Worm (Caenorhabditis elegans) whole organism, L2 larva: ENCODE data around the gene cnc-8.

Source experiments
- C34F6.9 ChIP-seq: fragments of 150-350 bp; optimal IDR thresholded peaks from 2 replicates; lab custom pipeline; 2014; ENCODE audit warnings: missing biosample characterization, missing genetic modification characterization
- F13H6.1 ChIP-seq: sonication (generic microtip); optimal IDR thresholded peaks from 2 replicates; lab custom pipeline; 2016; ENCODE audit warnings: missing genetic modification characterization, missing compliant biosample characterization
- Y55F3AM.14 ChIP-seq: fragments of 200-800 bp; sonication (Bioruptor generic); optimal IDR thresholded peaks from 2 replicates; lab custom pipeline; 2018; ENCODE audit warnings: mild to moderate bottlenecking, missing genetic modification characterization, missing compliant biosample characterization
- ZK546.5 ChIP-seq: sonication (generic microtip); optimal IDR thresholded peaks from 2 replicates; lab custom pipeline; 2017; ENCODE audit warnings: missing biosample characterization, missing genetic modification characterization
- alr-1 ChIP-seq: fragments of 150-350 bp; optimal IDR thresholded peaks from 2 replicates; lab custom pipeline; 2014; ENCODE audit warnings: missing biosample characterization, missing genetic modification characterization
- ama-1 ChIP-seq: fragments of 150-350 bp; optimal IDR thresholded peaks from 2 replicates; lab custom pipeline; 2018; ENCODE audit warnings: inconsistent platforms
- blmp-1 ChIP-seq: sonication (generic microtip); optimal IDR thresholded peaks from 2 replicates; lab custom pipeline; 2017; ENCODE audit warnings: missing genetic modification characterization, mild to moderate bottlenecking, missing compliant biosample characterization, antibody characterized with exemption, moderate library complexity; ENCODE audit not compliant: insufficient read depth
- ceh-16 ChIP-seq: fragments of 150-350 bp; optimal IDR thresholded peaks from 2 replicates; lab custom pipeline; 2014; ENCODE audit warnings: missing biosample characterization, missing genetic modification characterization
- ceh-82 ChIP-seq: fragments of 150-350 bp; optimal IDR thresholded peaks from 2 replicates; lab custom pipeline; 2014; ENCODE audit warnings: missing biosample characterization, missing genetic modification characterization
- crh-2 ChIP-seq: sonication (generic microtip); optimal IDR thresholded peaks from 2 replicates; lab custom pipeline; 2017; ENCODE audit warnings: missing biosample characterization, missing genetic modification characterization
- dmd-4 ChIP-seq: sonication (generic microtip); optimal IDR thresholded peaks from 2 replicates; lab custom pipeline; 2017; ENCODE audit warnings: missing biosample characterization, missing genetic modification characterization
- egl-27 ChIP-seq: sonication (generic microtip); optimal IDR thresholded peaks from 3 replicates; lab custom pipeline; 2017; ENCODE audit warnings: missing biosample characterization, missing genetic modification reagents, missing genetic modification characterization
- elt-1 ChIP-seq: fragments of 150-350 bp; optimal IDR thresholded peaks from 2 replicates; lab custom pipeline; 2014; ENCODE audit warnings: missing biosample characterization, missing genetic modification characterization
- elt-3 ChIP-seq: sonication (generic microtip); optimal IDR thresholded peaks from 2 replicates; lab custom pipeline; 2017; ENCODE audit warnings: missing biosample characterization, missing genetic modification characterization
- fos-1 ChIP-seq: fragments of 150-350 bp; optimal IDR thresholded peaks from 2 replicates; lab custom pipeline; 2014; ENCODE audit warnings: missing biosample characterization, missing genetic modification characterization
- gmeb-1 ChIP-seq: fragments of 150-350 bp; optimal IDR thresholded peaks from 2 replicates; lab custom pipeline; 2014; ENCODE audit warnings: missing biosample characterization, missing genetic modification characterization
- lin-39 ChIP-seq: fragments of 150-350 bp; optimal IDR thresholded peaks from 2 replicates; lab custom pipeline; 2014; ENCODE audit warnings: missing biosample characterization, missing genetic modification reagents, missing genetic modification characterization
- lsy-2 ChIP-seq, 2 experiments: fragments of 150-350 bp in 1 of 2; sonication (generic microtip) in 1 of 2; optimal IDR thresholded peaks; 2 replicates each; lab custom pipeline; 2014 to 2017; ENCODE audit warnings: missing biosample characterization in 2 of 2, missing genetic modification characterization in 2 of 2
- mab-5 ChIP-seq: fragments of 150-350 bp; optimal IDR thresholded peaks from 2 replicates; lab custom pipeline; 2014; ENCODE audit warnings: missing biosample characterization, missing genetic modification characterization
- mbf-1 ChIP-seq: sonication (generic microtip); optimal IDR thresholded peaks from 2 replicates; lab custom pipeline; 2017; ENCODE audit warnings: missing biosample characterization, missing genetic modification characterization
- nhr-10 ChIP-seq: sonication (generic microtip); optimal IDR thresholded peaks from 2 replicates; lab custom pipeline; 2017; ENCODE audit warnings: missing biosample characterization, missing genetic modification characterization
- nhr-11 ChIP-seq: fragments of 150-350 bp; optimal IDR thresholded peaks from 2 replicates; lab custom pipeline; 2014; ENCODE audit warnings: missing biosample characterization, missing genetic modification characterization
- nhr-12 ChIP-seq: fragments of 150-350 bp; optimal IDR thresholded peaks from 2 replicates; lab custom pipeline; 2014; ENCODE audit warnings: missing biosample characterization, missing genetic modification characterization
- nhr-129 ChIP-seq: fragments of 150-350 bp; optimal IDR thresholded peaks from 2 replicates; lab custom pipeline; 2014; ENCODE audit warnings: missing biosample characterization, missing genetic modification characterization
- nhr-21 ChIP-seq: fragments of 150-350 bp; optimal IDR thresholded peaks from 2 replicates; lab custom pipeline; 2014; ENCODE audit warnings: missing biosample characterization, missing genetic modification characterization
- nhr-23 ChIP-seq: fragments of 150-350 bp; optimal IDR thresholded peaks from 2 replicates; lab custom pipeline; 2014; ENCODE audit warnings: missing biosample characterization, missing genetic modification reagents, missing genetic modification characterization
- nhr-25 ChIP-seq: fragments of 150-350 bp; sonication (generic microtip); optimal IDR thresholded peaks from 3 replicates; lab custom pipeline; 2014; ENCODE audit warnings: missing biosample characterization, missing genetic modification characterization
- nhr-77 ChIP-seq: fragments of 150-350 bp; optimal IDR thresholded peaks from 2 replicates; lab custom pipeline; 2014; ENCODE audit warnings: missing biosample characterization, missing genetic modification characterization
- sem-4 ChIP-seq: fragments of 150-350 bp; optimal IDR thresholded peaks from 2 replicates; lab custom pipeline; 2014; ENCODE audit warnings: missing biosample characterization, missing genetic modification reagents, missing genetic modification characterization
- sma-3 ChIP-seq: sonication (generic microtip); optimal IDR thresholded peaks from 2 replicates; lab custom pipeline; 2016; ENCODE audit warnings: missing genetic modification reagents, missing genetic modification characterization, missing compliant biosample characterization
- sma-9 ChIP-seq, 2 experiments: fragments of 150-350 bp in 1 of 2; sonication (generic microtip) in 1 of 2; optimal IDR thresholded peaks; 2 replicates each; lab custom pipeline; 2014 to 2016; ENCODE audit warnings: missing genetic modification characterization in 2 of 2, mild to moderate bottlenecking in 1 of 2, missing biosample characterization in 1 of 2, missing compliant biosample characterization in 1 of 2, missing genetic modification reagents in 1 of 2, moderate library complexity in 1 of 2
- unc-39 ChIP-seq: fragments of 150-350 bp; optimal IDR thresholded peaks from 2 replicates; lab custom pipeline; 2014; ENCODE audit warnings: missing biosample characterization, missing genetic modification characterization
- unc-55 ChIP-seq: fragments of 150-350 bp; sonication (generic microtip); optimal IDR thresholded peaks from 3 replicates; lab custom pipeline; 2014; ENCODE audit warnings: missing biosample characterization, missing genetic modification reagents, missing genetic modification characterization
- unc-62 ChIP-seq: fragments of 150-350 bp; optimal IDR thresholded peaks from 2 replicates; lab custom pipeline; 2014; ENCODE audit warnings: missing biosample characterization, missing genetic modification reagents, missing genetic modification characterization
- zag-1 ChIP-seq: fragments of 150-350 bp; optimal IDR thresholded peaks from 2 replicates; lab custom pipeline; 2014; ENCODE audit warnings: missing biosample characterization, missing genetic modification characterization
- ztf-1 ChIP-seq: fragments of 200-800 bp; sonication (Bioruptor generic); conservative IDR thresholded peaks from 2 replicates; pipeline ENCODE4 v1.3.6; 2022; ENCODE audit warnings: missing genetic modification characterization, missing compliant biosample characterization

The cnc-8 gene

DNA sequence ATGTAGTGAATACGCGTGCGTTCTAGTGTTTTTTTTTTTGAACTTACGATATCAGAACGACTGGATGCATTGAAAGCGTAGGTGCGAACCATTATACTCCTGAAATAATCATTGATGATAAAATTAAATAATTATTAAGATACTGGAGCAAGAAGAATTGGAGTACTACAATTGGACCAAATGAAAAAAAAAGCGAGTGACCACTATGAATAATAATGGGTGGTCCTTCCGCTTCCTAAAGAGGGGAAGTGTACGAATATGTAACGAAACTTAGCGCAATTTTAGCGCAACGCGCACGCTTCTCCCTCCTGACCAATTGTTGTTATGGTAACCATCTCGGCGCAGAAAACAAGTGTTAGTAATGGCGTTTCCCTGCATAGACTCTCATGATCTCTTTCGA lies 9.5 kb downstream of the cnc-8 start, which contains the start of gene F41E7.9:
TSS of gene F41E7.9 (minus strand) at position 101 of the 400 bp plus-strand sequence.
- no peak for TF ChIP-seq elt-3 (tag; lab: Kevin White, UChicago)
- TF ChIP-seq sma-9 (GFP tag; optimal IDR thresholded peaks at IDR 0.05; lab: Kevin White, UChicago), result no peak
- TF ChIP-seq sma-9 (tag; optimal IDR thresholded peaks at IDR 0.05; lab: Kevin White, UChicago), result no peak
- TF ChIP-seq ama-1 (lab: Kevin White, UChicago), result no peak
- TF ChIP-seq alr-1 (tag; lab: Kevin White, UChicago), result no peak
- no peak for TF ChIP-seq nhr-77 (tag; lab: Kevin White, UChicago)
- TF ChIP-seq unc-55 (GFP tag; lab: Kevin White, UChicago), result no peak
- no peak for TF ChIP-seq elt-1 (tag; lab: Kevin White, UChicago)
- TF ChIP-seq, all 48 proteins: peak for 0

ce11 chrX:10317565-10317964 lies 11.2 kb downstream of the cnc-8 start, which contains the start of gene R07E3.6:
Gene R07E3.6, plus strand, starts transcription at chrX:10317722.
- TF ChIP-seq blmp-1 (tag; lab: Kevin White, UChicago) (peak; percentile 67), nhr-21 (tag; lab: Kevin White, UChicago) (no peak), ztf-1 (GFP tag; lab: Robert Waterston, UW) (no peak), ZK546.5 (tag; lab: Kevin White, UChicago) (no peak), egl-27 (tag; lab: Kevin White, UChicago) (no peak), mab-5 (tag; lab: Kevin White, UChicago) (no peak), nhr-23 (no peak)

- TF ChIP-seq lsy-2 (tag; optimal IDR thresholded peaks at IDR 0.05; lab: Kevin White, UChicago), result no peak
- no peak for TF ChIP-seq mab-5 (tag; lab: Kevin White, UChicago)
- TF ChIP-seq ZK546.5 (tag; lab: Kevin White, UChicago), result no peak
- TF ChIP-seq unc-62 (GFP tag; lab: Kevin White, UChicago), result no peak
- no peak for TF ChIP-seq elt-3 (tag; lab: Kevin White, UChicago)
- TF ChIP-seq ama-1 (lab: Kevin White, UChicago), result no peak
- TF ChIP-seq Y55F3AM.14 (GFP tag; lab: Kevin White, UChicago), result no peak
- no peak for TF ChIP-seq nhr-11 (tag; lab: Kevin White, UChicago)
- TF ChIP-seq blmp-1 (tag; lab: Kevin White, UChicago), result no peak
Measured at ce11 chrX:10318437-10318836, 12.0 kb downstream of the cnc-8 start.

ce11 chrX:10319653-10320052 lies 13.3 kb downstream of the cnc-8 start:
- TF ChIP-seq nhr-12 (tag; lab: Kevin White, UChicago), result no peak
- TF ChIP-seq lin-39 (tag; lab: Kevin White, UChicago), result no peak
- TF ChIP-seq fos-1 (tag; lab: Kevin White, UChicago), result no peak
- TF ChIP-seq sem-4, result no peak
- TF ChIP-seq lsy-2 (tag; optimal IDR thresholded peaks at IDR 0.05; lab: Kevin White, UChicago), result no peak
- no peak for TF ChIP-seq dmd-4 (tag; lab: Kevin White, UChicago)
- no peak for TF ChIP-seq Y55F3AM.14 (GFP tag; lab: Kevin White, UChicago)
- no peak for TF ChIP-seq nhr-25 (tag; lab: Kevin White, UChicago)
- no peak for TF ChIP-seq nhr-11 (tag; lab: Kevin White, UChicago)
- no peak for TF ChIP-seq crh-2 (tag; lab: Kevin White, UChicago)
- no peak for TF ChIP-seq unc-39 (tag; lab: Kevin White, UChicago)
- TF ChIP-seq sma-3 (GFP tag; lab: Kevin White, UChicago), result no peak
- no peak for TF ChIP-seq mab-5 (tag; lab: Kevin White, UChicago)
- TF ChIP-seq, all 48 proteins: peak for 0

DNA sequence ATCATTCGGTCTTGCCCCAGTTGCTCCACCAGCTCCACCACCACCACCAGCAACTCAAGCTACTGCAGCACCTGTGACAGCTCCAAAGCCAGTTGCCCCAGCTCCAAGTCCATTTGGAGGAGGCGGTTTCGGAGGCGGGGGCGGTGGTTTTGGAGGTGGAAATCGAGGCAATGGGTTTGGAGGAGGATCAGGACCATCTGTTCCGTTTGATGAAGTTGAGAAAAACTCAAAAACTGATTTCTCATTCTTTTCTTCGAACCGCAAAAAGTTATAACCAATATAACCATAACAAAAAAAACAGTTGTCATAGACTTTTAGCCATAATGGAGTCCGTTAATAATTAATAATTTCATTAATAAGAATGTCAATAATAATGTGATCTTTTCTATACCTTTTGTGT lies 15.0 kb downstream of the cnc-8 start:
- no peak for TF ChIP-seq nhr-23
- no peak for TF ChIP-seq nhr-10

DNA sequence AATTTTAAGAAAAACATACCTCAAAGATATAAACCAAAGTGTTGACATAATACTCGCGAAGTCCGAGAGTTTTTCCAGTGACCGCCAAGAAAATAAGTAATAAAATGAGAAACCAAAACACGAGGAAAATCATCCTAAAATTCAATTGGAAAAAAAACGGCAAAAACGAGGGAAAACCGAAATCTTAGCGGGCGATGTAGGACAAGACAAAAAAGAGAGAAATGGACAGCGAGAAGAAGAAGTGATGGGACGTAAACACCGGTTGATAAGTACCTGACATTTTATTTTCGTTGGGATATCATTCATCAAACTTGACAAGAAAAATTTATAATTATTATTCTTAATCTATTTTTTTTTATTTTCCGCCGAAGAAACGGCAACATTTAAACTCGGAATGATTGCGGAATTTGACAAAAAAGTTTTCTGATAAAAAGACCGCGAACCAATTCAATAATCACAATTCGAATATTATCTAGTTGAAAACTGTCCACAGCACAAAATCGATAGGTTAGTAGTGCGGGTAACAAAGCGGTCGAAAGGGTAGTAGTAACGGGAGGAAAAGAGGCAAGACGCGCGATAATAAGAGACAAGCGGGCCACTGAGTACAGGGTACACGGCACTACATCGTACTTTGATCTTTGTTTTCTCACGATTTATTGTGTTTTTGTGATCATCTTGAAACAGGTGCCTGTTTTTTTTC lies 21.1 kb downstream of the cnc-8 start, which contains the start of gene acl-5:
TSS of gene acl-5 (minus strand) at position 134 of the 700 bp plus-strand sequence.
- TF ChIP-seq ceh-82, result no peak
- no peak for TF ChIP-seq F13H6.1 (tag; lab: Kevin White, UChicago)
- no peak for TF ChIP-seq nhr-10
- no peak for TF ChIP-seq blmp-1 (tag; lab: Kevin White, UChicago)
- TF ChIP-seq sma-9 (GFP tag; optimal IDR thresholded peaks at IDR 0.05; lab: Kevin White, UChicago), result no peak
- no peak for TF ChIP-seq sma-9 (tag; optimal IDR thresholded peaks at IDR 0.05; lab: Kevin White, UChicago)
- no peak for TF ChIP-seq mbf-1 (tag; lab: Kevin White, UChicago)
- TF ChIP-seq lsy-2 (tag; optimal IDR thresholded peaks at IDR 0.05; lab: Kevin White, UChicago), result no peak
- TF ChIP-seq sma-3 (GFP tag; lab: Kevin White, UChicago), result no peak
- no peak for TF ChIP-seq nhr-25 (tag; lab: Kevin White, UChicago)
- TF ChIP-seq C34F6.9 (tag; lab: Kevin White, UChicago), result no peak
- no peak for TF ChIP-seq zag-1 (tag; lab: Kevin White, UChicago)
- no peak for TF ChIP-seq nhr-21 (tag; lab: Kevin White, UChicago)
- TF ChIP-seq ceh-16 (tag; lab: Kevin White, UChicago), result no peak
- TF ChIP-seq nhr-129 (tag; lab: Kevin White, UChicago), result no peak
- no peak for TF ChIP-seq nhr-77 (tag; lab: Kevin White, UChicago)
- no peak for TF ChIP-seq nhr-11 (tag; lab: Kevin White, UChicago)
- TF ChIP-seq ztf-1 (GFP tag; lab: Robert Waterston, UW), result no peak
- no peak for TF ChIP-seq dmd-4 (tag; lab: Kevin White, UChicago)
- no peak for TF ChIP-seq gmeb-1 (tag; lab: Kevin White, UChicago)
